Fruit fly (Drosophila melanogaster) whole organism, embryonic: ENCODE data around the gene CG15263.

Experiments
- BEAF-32 ChIP-seq: fragments of 200-800 bp; sonication (Bioruptor generic); optimal IDR thresholded peaks from 3 replicates; lab custom pipeline; 2017; ENCODE audit warnings: missing biosample characterization, missing genetic modification characterization, mild to moderate bottlenecking, moderate library complexity, missing genetic modification reagents
- Bgb ChIP-seq: fragments of 200-800 bp; sonication (Bioruptor generic); IDR thresholded peaks from 2 replicates; pipeline ENCODE4 v1.3.6; 2022; ENCODE audit warnings: missing biosample characterization, missing genetic modification characterization; ENCODE audit not compliant: partially characterized antibody
- CG11085 ChIP-seq: fragments of 200-800 bp; sonication (Bioruptor generic); IDR thresholded peaks from 2 replicates; pipeline ENCODE4 v1.3.6; 2022; ENCODE audit warnings: missing biosample characterization, missing genetic modification characterization
- CG13296 ChIP-seq: fragments of 200-800 bp; sonication (Bioruptor generic); optimal IDR thresholded peaks from 3 replicates; lab custom pipeline; 2018; ENCODE audit warnings: missing biosample characterization, mild to moderate bottlenecking, missing genetic modification characterization
- CG13424 ChIP-seq: fragments of 200-800 bp; sonication (Bioruptor generic); optimal IDR thresholded peaks from 2 replicates; lab custom pipeline; 2019; ENCODE audit warnings: missing biosample characterization, mild to moderate bottlenecking, missing genetic modification characterization, moderate library complexity
- CG13624 ChIP-seq: fragments of 200-800 bp; sonication (Bioruptor generic); optimal IDR thresholded peaks from 2 replicates; lab custom pipeline; 2016; ENCODE audit warnings: missing biosample characterization, missing genetic modification characterization
- CG1602 ChIP-seq: fragments of 200-800 bp; sonication (Bioruptor generic); optimal IDR thresholded peaks from 3 replicates; lab custom pipeline; 2016; ENCODE audit warnings: missing biosample characterization, missing genetic modification characterization
- CG16813 ChIP-seq: fragments of 200-800 bp; sonication (Bioruptor generic); IDR thresholded peaks from 3 replicates; pipeline ENCODE4 v1.3.6; 2022; ENCODE audit warnings: missing biosample characterization, missing genetic modification characterization; ENCODE audit not compliant: partially characterized antibody
- CG17328 ChIP-seq: fragments of 200-800 bp; sonication (Bioruptor generic); IDR thresholded peaks from 2 replicates; pipeline ENCODE4 v1.3.6; 2022; ENCODE audit warnings: missing biosample characterization, missing genetic modification characterization
- CG18619 ChIP-seq: fragments of 200-800 bp; sonication (Bioruptor generic); optimal IDR thresholded peaks from 3 replicates; lab custom pipeline; 2017; ENCODE audit warnings: missing biosample characterization, mild to moderate bottlenecking, missing genetic modification characterization
- CG30431 ChIP-seq: fragments of 200-800 bp; sonication (Bioruptor generic); optimal IDR thresholded peaks from 2 replicates; lab custom pipeline; 2017; ENCODE audit warnings: missing biosample characterization, missing genetic modification characterization
- CG33213 ChIP-seq: fragments of 200-800 bp; sonication (Bioruptor generic); optimal IDR thresholded peaks from 3 replicates; lab custom pipeline; 2016; ENCODE audit warnings: missing biosample characterization, missing genetic modification characterization
- CG3726 ChIP-seq: fragments of 200-800 bp; sonication (Bioruptor generic); IDR thresholded peaks from 3 replicates; pipeline ENCODE4, ENCODE4 v1.3.6; 2022; ENCODE audit warnings: missing biosample characterization, missing genetic modification characterization
- CG4360 ChIP-seq: fragments of 200-800 bp; sonication (Bioruptor generic); IDR thresholded peaks from 2 replicates; pipeline ENCODE4 v1.3.6; 2022; ENCODE audit warnings: missing biosample characterization, missing genetic modification characterization
- CG7963 ChIP-seq: fragments of 200-800 bp; sonication (Bioruptor generic); IDR thresholded peaks from 3 replicates; pipeline ENCODE4 v1.3.6; 2022; ENCODE audit warnings: missing biosample characterization, missing genetic modification characterization; ENCODE audit not compliant: partially characterized antibody
- CG8924 ChIP-seq: fragments of 200-800 bp; optimal IDR thresholded peaks from 3 replicates; lab custom pipeline; 2019; ENCODE audit warnings: missing biosample characterization, mild to moderate bottlenecking, missing genetic modification characterization, moderate library complexity
- CG9609 ChIP-seq: fragments of 200-800 bp; sonication (Bioruptor generic); optimal IDR thresholded peaks from 3 replicates; lab custom pipeline; 2016; ENCODE audit warnings: missing biosample characterization, missing genetic modification characterization
- Dip2 ChIP-seq: fragments of 200-800 bp; sonication (Bioruptor generic); IDR thresholded peaks from 2 replicates; pipeline ENCODE4 v1.3.6; 2022; ENCODE audit warnings: missing biosample characterization, missing genetic modification characterization
- Doc3 ChIP-seq: fragments of 200-800 bp; sonication (Bioruptor generic); IDR thresholded peaks from 3 replicates; pipeline ENCODE4 v1.3.6; 2022; ENCODE audit warnings: missing biosample characterization, missing genetic modification characterization; ENCODE audit not compliant: partially characterized antibody
- Drgx ChIP-seq: fragments of 200-800 bp; sonication (Bioruptor generic); IDR thresholded peaks from 2 replicates; pipeline ENCODE4 v1.3.6; 2022; ENCODE audit warnings: missing biosample characterization, missing genetic modification characterization
- E2f1 ChIP-seq: fragments of 200-800 bp; sonication (Bioruptor generic); IDR thresholded peaks from 2 replicates; pipeline ENCODE4 v1.3.6; 2022; ENCODE audit warnings: missing biosample characterization, missing genetic modification characterization
- Ets65A ChIP-seq: fragments of 200-800 bp; sonication (Bioruptor generic); peaks from one replicate; lab custom pipeline; 2016; ENCODE audit warnings: missing biosample characterization, missing genetic modification characterization
- H2.0 ChIP-seq: fragments of 200-800 bp; sonication (Bioruptor generic); IDR thresholded peaks from 2 replicates; pipeline ENCODE4 v1.3.6; 2022; ENCODE audit warnings: missing biosample characterization, missing genetic modification characterization
- Mad ChIP-seq: fragments of 200-800 bp; sonication (Bioruptor generic); optimal IDR thresholded peaks from 2 replicates; lab custom pipeline; 2016; ENCODE audit warnings: missing biosample characterization, missing genetic modification characterization
- Max ChIP-seq: fragments of 200-800 bp; sonication (Bioruptor generic); optimal IDR thresholded peaks from 2 replicates; lab custom pipeline; 2016; ENCODE audit warnings: missing biosample characterization, mild to moderate bottlenecking, missing genetic modification characterization
- Ravus ChIP-seq: fragments of 200-800 bp; sonication (Bioruptor generic); IDR thresholded peaks from 2 replicates; pipeline ENCODE4 v1.3.6; 2022; ENCODE audit warnings: missing biosample characterization, missing genetic modification characterization
- Tbp ChIP-seq: fragments of >200 bp; optimal IDR thresholded peaks from 2 replicates; lab custom pipeline; 2018; ENCODE audit warnings: missing biosample characterization, missing genetic modification characterization
- ase ChIP-seq: fragments of 200-800 bp; sonication (Bioruptor generic); IDR thresholded peaks from 3 replicates; pipeline ENCODE4 v1.3.6; 2022; ENCODE audit warnings: missing biosample characterization, missing genetic modification characterization
- bab2 ChIP-seq: fragments of 200-800 bp; sonication (Bioruptor generic); optimal IDR thresholded peaks from 2 replicates; lab custom pipeline; 2016; ENCODE audit warnings: missing biosample characterization, missing genetic modification characterization
- chinmo ChIP-seq: fragments of 200-800 bp; sonication (Bioruptor generic); IDR thresholded peaks from 4 replicates; pipeline ENCODE4 v1.3.6; 2022; ENCODE audit warnings: missing biosample characterization, missing genetic modification characterization; ENCODE audit not compliant: partially characterized antibody
- dati ChIP-seq: fragments of 200-800 bp; sonication (Bioruptor generic); IDR thresholded peaks from 2 replicates; pipeline ENCODE4 v1.3.6; 2022; ENCODE audit warnings: missing biosample characterization, missing genetic modification characterization
- dimm ChIP-seq: fragments of 200-800 bp; sonication (Bioruptor generic); IDR thresholded peaks from 2 replicates; pipeline ENCODE4 v1.3.6; 2022; ENCODE audit warnings: missing biosample characterization, missing genetic modification characterization
- esg ChIP-seq: fragments of 200-800 bp; sonication (Bioruptor generic); conservative IDR thresholded peaks from 2 replicates; pipeline ENCODE4 v1.3.6; 2022; ENCODE audit warnings: missing biosample characterization, missing genetic modification characterization
- eve ChIP-seq, 2 experiments: fragments of >200 bp; optimal IDR thresholded peaks; 2 replicates each; lab custom pipeline; 2017; ENCODE audit warnings: missing biosample characterization in 2 of 2, missing genetic modification characterization in 2 of 2
- gfzf ChIP-seq: fragments of 200-800 bp; sonication (Bioruptor generic); optimal IDR thresholded peaks from 2 replicates; lab custom pipeline; 2016; ENCODE audit warnings: missing biosample characterization, mild to moderate bottlenecking, missing genetic modification characterization, moderate library complexity
- gsb ChIP-seq: fragments of 200-800 bp; sonication (Bioruptor generic); IDR thresholded peaks from 2 replicates; pipeline ENCODE4 v1.3.6; 2022; ENCODE audit warnings: missing biosample characterization, missing genetic modification characterization
- insv ChIP-seq, 2 experiments: fragments of 200-800 bp; sonication (Bioruptor generic); optimal IDR thresholded peaks; 3 replicates each; lab custom pipeline; 2016 to 2018; ENCODE audit warnings: missing biosample characterization in 2 of 2, missing genetic modification characterization in 2 of 2
- lbe ChIP-seq: fragments of 200-800 bp; sonication (Bioruptor generic); optimal IDR thresholded peaks from 2 replicates; lab custom pipeline; 2016; ENCODE audit warnings: missing biosample characterization, mild to moderate bottlenecking, missing genetic modification characterization
- lola ChIP-seq, 3 experiments: fragments of >200 bp in 2 of 3; fragments of 200-800 bp in 1 of 3; sonication (Bioruptor generic) in 1 of 3; optimal IDR thresholded peaks; 2 replicates each; lab custom pipeline; 2017 to 2019; ENCODE audit warnings: missing biosample characterization in 3 of 3, missing genetic modification characterization in 3 of 3, mild to moderate bottlenecking in 1 of 3, moderate library complexity in 1 of 3
- nau ChIP-seq: fragments of 200-800 bp; sonication (Bioruptor generic); optimal IDR thresholded peaks from 3 replicates; lab custom pipeline; 2017; ENCODE audit warnings: missing biosample characterization, mild to moderate bottlenecking, missing genetic modification characterization, missing genetic modification reagents
- nmo ChIP-seq: fragments of 200-800 bp; sonication (Bioruptor generic); optimal IDR thresholded peaks from 2 replicates; lab custom pipeline; 2018; ENCODE audit warnings: missing biosample characterization, mild to moderate bottlenecking, missing genetic modification characterization, moderate library complexity
- otp ChIP-seq: fragments of 200-800 bp; sonication (Bioruptor generic); IDR thresholded peaks from 3 replicates; pipeline ENCODE4, ENCODE4 v1.3.6; 2022; ENCODE audit warnings: missing biosample characterization, missing genetic modification characterization
- sd ChIP-seq: fragments of 200-800 bp; sonication (Bioruptor generic); optimal IDR thresholded peaks from 3 replicates; lab custom pipeline; 2018; ENCODE audit warnings: missing biosample characterization, mild to moderate bottlenecking, missing genetic modification characterization, moderate library complexity
- sens ChIP-seq: fragments of 200-800 bp; sonication (Bioruptor generic); peaks from one replicate; lab custom pipeline; 2016; ENCODE audit warnings: missing biosample characterization, missing genetic modification characterization
- shn ChIP-seq: fragments of 200-800 bp; sonication (Bioruptor generic); optimal IDR thresholded peaks from 3 replicates; lab custom pipeline; 2016; ENCODE audit warnings: missing biosample characterization, missing genetic modification characterization
- ssp ChIP-seq: fragments of 200-800 bp; sonication (Bioruptor generic); IDR thresholded peaks from 2 replicates; pipeline ENCODE4 v1.3.6; 2022; ENCODE audit warnings: missing biosample characterization, missing genetic modification characterization
- stwl ChIP-seq: fragments of 200-800 bp; sonication (Bioruptor generic); optimal IDR thresholded peaks from 3 replicates; lab custom pipeline; 2018; ENCODE audit warnings: missing biosample characterization, mild to moderate bottlenecking, missing genetic modification characterization, moderate library complexity
- trh ChIP-seq: fragments of 200-800 bp; sonication (Bioruptor generic); optimal IDR thresholded peaks from 2 replicates; lab custom pipeline; 2016; ENCODE audit warnings: missing biosample characterization, missing genetic modification characterization
- twi ChIP-seq: fragments of 200-800 bp; optimal IDR thresholded peaks from 2 replicates; lab custom pipeline; 2019; ENCODE audit warnings: missing biosample characterization, mild to moderate bottlenecking, missing genetic modification characterization, moderate library complexity

CG15263 gene

DNA sequence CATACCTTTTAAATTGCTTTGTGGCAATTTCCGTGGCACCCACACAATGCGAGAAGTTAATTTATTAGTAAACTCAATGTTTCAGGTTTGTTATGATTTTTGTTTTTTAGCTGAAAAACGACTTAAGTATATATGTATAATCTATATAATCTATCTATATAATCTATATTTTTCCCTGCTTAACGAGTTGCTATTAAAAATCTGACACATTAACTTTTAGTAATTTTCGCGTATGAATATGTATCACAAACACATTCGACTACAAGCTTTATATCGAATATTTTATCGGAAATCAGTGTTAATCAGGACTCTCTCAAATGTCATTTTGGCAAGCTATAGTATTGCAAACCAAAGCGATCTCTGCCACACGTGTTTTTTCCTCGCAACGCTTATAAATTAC is 12.7 kb downstream of the CG15263 start, which contains the start of gene CG15262:
TSS of gene CG15262 (plus strand) at position 301 of the 400 bp plus-strand sequence.
- TF ChIP-seq Dip2 (no peak), twi (tag; lab: Kevin White, UChicago) (no peak), Mad (GFP tag; lab: Kevin White, UChicago) (no peak), shn (no peak), bab2 (GFP tag; lab: Kevin White, UChicago) (no peak)

DNA sequence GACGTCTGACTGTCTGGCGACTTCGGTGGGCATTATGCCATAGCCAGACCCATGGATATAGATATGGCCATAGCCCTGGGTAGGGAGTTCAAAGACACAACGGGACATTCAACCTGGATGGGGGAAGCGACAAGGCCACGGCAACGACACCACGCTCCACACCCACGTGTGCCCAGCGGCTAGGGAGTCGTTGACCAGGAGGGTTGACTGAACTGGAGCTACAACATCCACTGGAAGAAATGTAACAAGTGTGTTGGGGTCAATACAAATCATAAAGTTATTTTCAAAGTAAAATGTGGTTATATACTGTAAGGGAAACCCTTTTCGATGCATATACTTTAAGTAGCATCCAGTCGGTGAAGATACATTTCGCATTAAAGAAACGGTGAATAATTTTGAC is 17.0 kb downstream of the CG15263 start:
- TF ChIP-seq esg, result peak; percentile 26; the same call in 1 of the 2 replicates
- TF ChIP-seq Max (GFP tag; lab: Kevin White, UChicago), result no peak
- no peak for TF ChIP-seq Bgb (GFP tag; lab: Robert Waterston, UW)
- TF ChIP-seq CG33213, result no peak
- no peak for TF ChIP-seq E2f1 (GFP tag; lab: Robert Waterston, UW)
- TF ChIP-seq CG13296 (GFP tag; lab: Kevin White, UChicago), result no peak
- TF ChIP-seq eve (GFP tag; optimal IDR thresholded peaks at IDR 0.05; lab: Kevin White, UChicago), result no peak

DNA sequence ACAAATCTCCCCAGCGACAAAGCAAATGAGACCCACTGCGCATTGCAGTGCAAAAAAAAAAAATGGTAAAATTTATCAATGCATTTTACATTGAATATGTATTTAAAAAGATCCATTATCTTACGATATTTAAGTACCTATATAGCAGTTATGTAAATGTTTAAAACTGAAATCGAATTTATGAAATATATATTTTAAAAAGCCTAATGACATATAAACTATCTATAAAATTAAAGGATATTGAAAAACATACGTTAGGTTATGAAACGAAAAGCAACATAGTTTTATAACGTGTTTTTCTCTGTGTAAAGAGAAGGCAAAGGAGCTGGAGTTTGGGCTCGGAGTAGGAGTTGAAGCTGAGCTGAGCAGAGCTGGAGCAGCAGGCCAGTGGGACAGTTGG is 19.6 kb downstream of the CG15263 start:
- TF ChIP-seq CG11085 (GFP tag; lab: Robert Waterston, UW), result no peak
- TF ChIP-seq gfzf (GFP tag; lab: Kevin White, UChicago), result no peak
- no peak for TF ChIP-seq CG16813
- TF ChIP-seq CG7963 (GFP tag; lab: Robert Waterston, UW), result no peak
- TF ChIP-seq ssp (GFP tag; lab: Robert Waterston, UW), result no peak
- TF ChIP-seq Doc3, result no peak
- no peak for TF ChIP-seq trh (GFP tag; lab: Kevin White, UChicago)
- no peak for TF ChIP-seq CG9609 (GFP tag; lab: Kevin White, UChicago)
- TF ChIP-seq Ets65A, result peak; percentile 6
- no peak for TF ChIP-seq CG17328 (GFP tag; lab: Robert Waterston, UW)
- TF ChIP-seq dati (GFP tag; lab: Robert Waterston, UW), result no peak
- TF ChIP-seq Drgx (GFP tag; lab: Robert Waterston, UW), result peak; percentile 32; the same call in 1 of the 2 replicates
- TF ChIP-seq CG3726, result no peak
- TF ChIP-seq CG1602 (GFP tag; lab: Kevin White, UChicago), result no peak
- no peak for TF ChIP-seq sd (tag; lab: Kevin White, UChicago)
- TF ChIP-seq nmo (GFP tag; lab: Kevin White, UChicago), result no peak
- TF ChIP-seq dimm, result no peak
- no peak for TF ChIP-seq CG13624 (GFP tag; lab: Kevin White, UChicago)
- no peak for TF ChIP-seq Ravus (GFP tag; lab: Robert Waterston, UW)
- TF ChIP-seq E2f1 (GFP tag; lab: Robert Waterston, UW), result no peak
- peak; percentile 45 for TF ChIP-seq sens (GFP tag; lab: Kevin White, UChicago)
- no peak for TF ChIP-seq CG8924 (tag; lab: Kevin White, UChicago)
- TF ChIP-seq ase, result no peak
- peak; percentile 3 for TF ChIP-seq lbe (GFP tag; lab: Kevin White, UChicago)
- TF ChIP-seq chinmo (GFP tag; lab: Robert Waterston, UW), result no peak
- no peak for TF ChIP-seq Tbp (GFP tag; lab: Kevin White, UChicago)
- no peak for TF ChIP-seq lola (GFP tag; optimal IDR thresholded peaks at IDR 0.05; lab: Kevin White, UChicago)

DNA sequence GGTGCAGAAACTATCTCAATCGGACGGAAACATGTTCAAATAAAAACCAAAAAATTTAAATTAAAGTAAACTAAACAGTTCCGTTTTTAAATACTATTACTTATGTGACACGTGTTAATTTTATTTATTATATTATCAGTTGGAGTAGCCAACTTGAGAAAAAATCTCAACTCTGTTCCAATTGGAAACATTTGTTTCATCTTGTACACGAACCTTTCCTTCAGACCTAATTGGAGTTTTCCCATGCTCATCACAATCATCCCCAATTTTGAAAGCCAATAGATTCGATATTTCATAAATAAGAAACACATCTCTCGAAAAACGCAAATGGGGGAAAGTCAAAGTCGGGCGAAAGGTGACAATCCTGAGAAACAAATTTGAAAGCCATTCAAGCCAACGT is 22.0 kb downstream of the CG15263 start:
- peak; percentile 2 for TF ChIP-seq stwl (tag; lab: Kevin White, UChicago)
- TF ChIP-seq otp, result no peak
- TF ChIP-seq nau (GFP tag; lab: Kevin White, UChicago), result no peak
- peak; percentile 85 to 92 for TF ChIP-seq insv (GFP tag; optimal IDR thresholded peaks at IDR 0.05; lab: Kevin White, UChicago)
- TF ChIP-seq CG13424, result no peak
- peak; percentile 37 for TF ChIP-seq sens (GFP tag; lab: Kevin White, UChicago)
- TF ChIP-seq CG30431 (GFP tag; lab: Kevin White, UChicago), result no peak
- no peak for TF ChIP-seq CG4360 (GFP tag; lab: Robert Waterston, UW)
- no peak for TF ChIP-seq dimm
- peak; percentile 8 for TF ChIP-seq BEAF-32 (GFP tag; lab: Kevin White, UChicago)
- no peak for TF ChIP-seq CG18619 (GFP tag; lab: Kevin White, UChicago)
- TF ChIP-seq gsb (GFP tag; lab: Robert Waterston, UW), result no peak
- no peak for TF ChIP-seq H2.0 (GFP tag; lab: Robert Waterston, UW)
